Worm (Caenorhabditis elegans) whole organism, L4/young adult: ENCODE data around the gene gpa-4.

Experiments used
- W03F9.2 ChIP-seq: fragments of 150-350 bp; optimal IDR thresholded peaks from 2 replicates; lab custom pipeline; 2014; ENCODE audit warnings: missing biosample characterization, missing genetic modification characterization
- dao-5 ChIP-seq: sonication (generic microtip); optimal IDR thresholded peaks from 2 replicates; lab custom pipeline; 2016; ENCODE audit warnings: missing genotype, missing genetic modification characterization, moderate library complexity, missing compliant biosample characterization
- him-1 ChIP-seq: sonication (generic microtip); optimal IDR thresholded peaks from 2 replicates; lab custom pipeline; 2016; ENCODE audit warnings: missing genotype, missing genetic modification reagents, missing genetic modification characterization, missing compliant biosample characterization

DNA sequence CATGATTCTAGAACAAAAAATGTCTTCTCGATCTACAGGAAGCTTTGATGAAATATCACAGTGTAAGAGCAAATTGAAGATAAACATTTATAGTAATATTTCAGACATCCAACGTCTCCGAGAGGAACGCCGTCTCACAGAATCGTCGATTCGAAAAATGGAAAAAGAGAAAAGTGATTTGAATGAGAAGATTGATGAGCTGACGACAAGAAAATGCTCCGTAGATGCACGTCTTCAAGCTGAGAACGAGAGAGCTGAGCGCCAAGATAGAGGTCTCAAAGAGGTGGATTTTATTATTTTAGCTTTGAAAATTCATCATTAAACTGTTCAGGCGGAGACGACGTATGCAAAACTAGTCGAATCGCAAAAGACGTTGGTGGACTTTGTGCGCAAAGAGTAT lies 13.4 kb upstream of the gpa-4 start, which contains the start of gene ssna-1:
- TF ChIP-seq dao-5 (tag; lab: Kevin White, UChicago), result no peak
- TF ChIP-seq him-1, result no peak
- TF ChIP-seq W03F9.2 (tag; lab: Kevin White, UChicago), result no peak
